Worm (Caenorhabditis elegans) whole organism, L4 larva: ENCODE results near the gene glr-7.

Experiments used
- F26F4.8 ChIP-seq: fragments of 200-800 bp; sonication (Bioruptor generic); conservative IDR thresholded peaks from 2 replicates; pipeline ENCODE4 v1.3.6; 2022; ENCODE audit warnings: missing genetic modification characterization, missing compliant biosample characterization
- F37D6.2 ChIP-seq: sonication (generic microtip); optimal IDR thresholded peaks from 2 replicates; lab custom pipeline; 2016; ENCODE audit warnings: mild to moderate bottlenecking, missing genetic modification characterization, missing compliant biosample characterization
- T20F7.1 ChIP-seq: fragments of 200-800 bp; sonication (Bioruptor generic); optimal IDR thresholded peaks from 2 replicates; lab custom pipeline; 2018; ENCODE audit warnings: mild to moderate bottlenecking, missing genetic modification characterization, missing compliant biosample characterization
- T26A8.4 ChIP-seq: fragments of 200-800 bp; sonication (Bioruptor generic); IDR thresholded peaks from 2 replicates; pipeline ENCODE4 v1.3.6; 2022; ENCODE audit warnings: missing genetic modification characterization, missing compliant biosample characterization
- ZK337.2 ChIP-seq: fragments of 200-800 bp; sonication (Bioruptor generic); IDR thresholded peaks from 2 replicates; pipeline ENCODE4 v1.3.6; 2022; ENCODE audit warnings: missing genetic modification reagents, missing genetic modification characterization, missing compliant biosample characterization
- ces-1 ChIP-seq: fragments of 150-350 bp; sonication (generic microtip); optimal IDR thresholded peaks from 4 replicates; lab custom pipeline; 2014; ENCODE audit warnings: missing biosample characterization, missing genetic modification reagents, missing genetic modification characterization
- daf-16 ChIP-seq, 3 experiments: sonication (generic microtip); optimal IDR thresholded peaks; 2 replicates each; lab custom pipeline; 2016 to 2017; ENCODE audit warnings: missing genetic modification characterization in 3 of 3, missing genetic modification reagents in 3 of 3, mild to moderate bottlenecking in 2 of 3, missing compliant biosample characterization in 2 of 3, missing biosample characterization in 1 of 3, moderate library complexity in 1 of 3
- dpl-1 ChIP-seq: fragments of 150-350 bp; optimal IDR thresholded peaks from 2 replicates; lab custom pipeline; 2014; ENCODE audit warnings: missing biosample characterization, missing genetic modification reagents, missing genetic modification characterization
- dve-1 ChIP-seq: sonication (generic microtip); optimal IDR thresholded peaks from 2 replicates; lab custom pipeline; 2017; ENCODE audit warnings: antibody characterized with exemption, mild to moderate bottlenecking, missing genetic modification characterization, missing compliant biosample characterization; ENCODE audit not compliant: insufficient read depth
- fkh-10 ChIP-seq: fragments of 150-350 bp; optimal IDR thresholded peaks from 2 replicates; lab custom pipeline; 2014; ENCODE audit warnings: missing biosample characterization, missing genetic modification reagents, missing genetic modification characterization
- gei-8 ChIP-seq: fragments of 200-800 bp; sonication (Bioruptor generic); optimal IDR thresholded peaks from 2 replicates; lab custom pipeline; 2018; ENCODE audit warnings: mild to moderate bottlenecking, missing genetic modification characterization, missing compliant biosample characterization
- hlh-11 ChIP-seq: fragments of 200-800 bp; sonication (Bioruptor generic); optimal IDR thresholded peaks from 2 replicates; lab custom pipeline; 2018; ENCODE audit warnings: mild to moderate bottlenecking, missing genetic modification characterization, missing compliant biosample characterization
- hlh-30 ChIP-seq: sonication (generic microtip); optimal IDR thresholded peaks from 2 replicates; lab custom pipeline; 2017; ENCODE audit warnings: antibody characterized with exemption, mild to moderate bottlenecking, missing genetic modification characterization, missing compliant biosample characterization; ENCODE audit not compliant: insufficient read depth
- hmg-1.1 ChIP-seq: fragments of 200-800 bp; sonication (Bioruptor generic); IDR thresholded peaks from 2 replicates; pipeline ENCODE4 v1.3.6; 2022; ENCODE audit warnings: missing genetic modification reagents, missing genetic modification characterization, missing compliant biosample characterization
- lin-13 ChIP-seq: fragments of 150-350 bp; optimal IDR thresholded peaks from 2 replicates; lab custom pipeline; 2014; ENCODE audit warnings: missing biosample characterization, missing genetic modification reagents, missing genetic modification characterization
- lin-29 ChIP-seq: fragments of 200-800 bp; sonication (Bioruptor generic); IDR thresholded peaks from 2 replicates; pipeline ENCODE4 v1.3.6; 2022; ENCODE audit warnings: missing genetic modification reagents, missing genetic modification characterization, missing compliant biosample characterization
- lir-3 ChIP-seq: sonication (generic microtip); optimal IDR thresholded peaks from 2 replicates; lab custom pipeline; 2016; ENCODE audit warnings: mild to moderate bottlenecking, missing genetic modification characterization, missing compliant biosample characterization
- mep-1 ChIP-seq: fragments of 150-350 bp; sonication (generic microtip); optimal IDR thresholded peaks from 3 replicates; lab custom pipeline; 2014; ENCODE audit warnings: missing biosample characterization, missing genetic modification characterization
- mes-2 ChIP-seq: sonication (generic microtip); optimal IDR thresholded peaks from 2 replicates; lab custom pipeline; 2016; ENCODE audit warnings: missing genotype, mild to moderate bottlenecking, missing genetic modification characterization, missing compliant biosample characterization; ENCODE audit not compliant: poor library complexity, severe bottlenecking
- mxl-2 ChIP-seq: fragments of 200-800 bp; sonication (Bioruptor generic); conservative IDR thresholded peaks from 2 replicates; pipeline ENCODE4 v1.3.6; 2022; ENCODE audit warnings: missing genetic modification reagents, missing genetic modification characterization, missing compliant biosample characterization
- mxl-3 ChIP-seq: fragments of 200-800 bp; sonication (Bioruptor generic); optimal IDR thresholded peaks from 2 replicates; lab custom pipeline; 2018; ENCODE audit warnings: mild to moderate bottlenecking, missing genetic modification characterization, missing compliant biosample characterization
- nhr-11 ChIP-seq: fragments of 150-350 bp; optimal IDR thresholded peaks from 2 replicates; lab custom pipeline; 2014; ENCODE audit warnings: missing biosample characterization, missing genetic modification characterization
- nhr-111 ChIP-seq: fragments of 200-800 bp; sonication (Bioruptor generic); optimal IDR thresholded peaks from 2 replicates; lab custom pipeline; 2018; ENCODE audit warnings: mild to moderate bottlenecking, missing genetic modification characterization, missing compliant biosample characterization
- nhr-28 ChIP-seq: fragments of 150-350 bp; optimal IDR thresholded peaks from 2 replicates; lab custom pipeline; 2014; ENCODE audit warnings: missing biosample characterization, missing genetic modification characterization
- nhr-41 ChIP-seq: fragments of 200-800 bp; sonication (Bioruptor generic); IDR thresholded peaks from 2 replicates; pipeline ENCODE4 v1.3.6; 2022; ENCODE audit warnings: missing genetic modification reagents, missing genetic modification characterization, missing compliant biosample characterization
- nhr-42 ChIP-seq: fragments of 200-800 bp; sonication (Bioruptor generic); IDR thresholded peaks from 2 replicates; pipeline ENCODE4 v1.3.6; 2022; ENCODE audit warnings: missing genetic modification characterization, missing compliant biosample characterization
- nhr-6 ChIP-seq: fragments of 150-350 bp; optimal IDR thresholded peaks from 2 replicates; lab custom pipeline; 2014; ENCODE audit warnings: missing biosample characterization, missing genetic modification characterization
- php-3 ChIP-seq: fragments of 200-800 bp; sonication (Bioruptor generic); IDR thresholded peaks from 2 replicates; pipeline ENCODE4 v1.3.6; 2022; ENCODE audit warnings: missing genetic modification reagents, missing genetic modification characterization, missing compliant biosample characterization
- pqm-1 ChIP-seq: sonication (generic microtip); optimal IDR thresholded peaks from 2 replicates; lab custom pipeline; 2017; ENCODE audit warnings: missing biosample characterization, missing genetic modification characterization
- skn-1 ChIP-seq: fragments of 150-350 bp; optimal IDR thresholded peaks from 2 replicates; lab custom pipeline; 2014; ENCODE audit warnings: missing biosample characterization, missing genetic modification characterization
- tag-97 ChIP-seq: fragments of 200-800 bp; sonication (Bioruptor generic); IDR thresholded peaks from 2 replicates; pipeline ENCODE4 v1.3.6; 2022; ENCODE audit warnings: missing genetic modification characterization, missing compliant biosample characterization
- tra-1 ChIP-seq: fragments of 200-800 bp; sonication (Bioruptor generic); IDR thresholded peaks from 2 replicates; pipeline ENCODE4 v1.3.6; 2022; ENCODE audit warnings: missing genetic modification reagents, missing genetic modification characterization, missing compliant biosample characterization
- unc-130 ChIP-seq: sonication (generic microtip); optimal IDR thresholded peaks from 2 replicates; lab custom pipeline; 2016; ENCODE audit warnings: missing genetic modification reagents, missing genetic modification characterization, missing compliant biosample characterization
- vab-7 ChIP-seq: fragments of 200-800 bp; sonication (Bioruptor generic); IDR thresholded peaks from 2 replicates; pipeline ENCODE4 v1.3.6; 2022; ENCODE audit warnings: missing genetic modification reagents, missing genetic modification characterization, missing compliant biosample characterization
- zfp-3 ChIP-seq: fragments of 200-800 bp; sonication (Bioruptor generic); conservative IDR thresholded peaks from 2 replicates; pipeline ENCODE4 v1.3.6; 2022; ENCODE audit warnings: missing genetic modification reagents, missing genetic modification characterization, missing compliant biosample characterization
- ztf-11 ChIP-seq: fragments of 150-350 bp; optimal IDR thresholded peaks from 2 replicates; lab custom pipeline; 2014; ENCODE audit warnings: missing biosample characterization, missing genetic modification characterization

glr-7 gene

ce11 chrX:2372134-2372533 lies 47.5 kb downstream of the glr-7 start (continued):
- TF ChIP-seq ztf-11 (tag; lab: Kevin White, UChicago) (no peak), ces-1 (GFP tag; lab: Kevin White, UChicago) (no peak), ZK337.2 (GFP tag; lab: Robert Waterston, UW) (no peak), F37D6.2 (tag; lab: Kevin White, UChicago) (no peak), tra-1 (GFP tag; lab: Robert Waterston, UW) (no peak), hlh-30 (peak; percentile 41), mxl-2 (no peak), nhr-11 (tag; lab: Kevin White, UChicago) (no peak), mes-2 (peak; percentile 61), nhr-111 (GFP tag; lab: Kevin White, UChicago) (no peak), nhr-42 (no peak)

- TF ChIP-seq daf-16 (GFP tag; optimal IDR thresholded peaks at IDR 0.05; lab: Kevin White, UChicago): no peak
- peak; percentile 72 for TF ChIP-seq daf-16 (tag; optimal IDR thresholded peaks at IDR 0.05; lab: Kevin White, UChicago)
- peak; percentile 38 for TF ChIP-seq hlh-11 (tag; lab: Kevin White, UChicago)
- TF ChIP-seq mxl-3: peak; percentile 38
- no peak for TF ChIP-seq lin-29 (GFP tag; lab: Robert Waterston, UW)
- no peak for TF ChIP-seq nhr-6 (tag; lab: Kevin White, UChicago)
- peak; percentile 43; the same call in 1 of the 2 replicates for TF ChIP-seq php-3 (GFP tag; lab: Robert Waterston, UW)
- peak; percentile 39 for TF ChIP-seq dve-1 (tag; lab: Kevin White, UChicago)
- peak; percentile 3 for TF ChIP-seq mes-2
- TF ChIP-seq gei-8: no peak
- TF ChIP-seq unc-130: no peak
- no peak for TF ChIP-seq skn-1 (tag; lab: Kevin White, UChicago)
- TF ChIP-seq lin-13 (GFP tag; lab: Kevin White, UChicago): no peak
- TF ChIP-seq hmg-1.1: no peak
- TF ChIP-seq nhr-28 (tag; lab: Kevin White, UChicago): peak; percentile 54
- TF ChIP-seq pqm-1 (tag; lab: Kevin White, UChicago): peak; percentile 82
- TF ChIP-seq F26F4.8 (GFP tag; lab: Robert Waterston, UW): no peak
- no peak for TF ChIP-seq lir-3
- TF ChIP-seq, all 104 proteins: peak for 8
Measured at ce11 chrX:2370655-2371054, 49.0 kb downstream of the glr-7 start.

ce11 chrX:2369073-2369472 lies 50.6 kb downstream of the glr-7 start:
- TF ChIP-seq php-3 (GFP tag; lab: Robert Waterston, UW): 0 out of 2 replicates have a peak, but pooled peaks have one; percentile 23
- TF ChIP-seq vab-7 (GFP tag; lab: Robert Waterston, UW): no peak
- no peak for TF ChIP-seq mep-1
- no peak for TF ChIP-seq dpl-1 (GFP tag; lab: Kevin White, UChicago)
- TF ChIP-seq hlh-30: no peak
- TF ChIP-seq T26A8.4: no peak
- TF ChIP-seq tra-1 (GFP tag; lab: Robert Waterston, UW): no peak
- TF ChIP-seq daf-16 (GFP tag; optimal IDR thresholded peaks at IDR 0.05; lab: Kevin White, UChicago): no peak
- TF ChIP-seq daf-16 (tag; optimal IDR thresholded peaks at IDR 0.05; lab: Kevin White, UChicago): peak; percentile 89
- TF ChIP-seq T20F7.1 (GFP tag; lab: Kevin White, UChicago): no peak
- TF ChIP-seq dve-1 (tag; lab: Kevin White, UChicago): peak; percentile 29
- TF ChIP-seq fkh-10 (GFP tag; lab: Kevin White, UChicago): no peak
- no peak for TF ChIP-seq pqm-1 (tag; lab: Kevin White, UChicago)
- no peak for TF ChIP-seq zfp-3 (GFP tag; lab: Robert Waterston, UW)
- TF ChIP-seq tag-97 (GFP tag; lab: Robert Waterston, UW): no peak
- TF ChIP-seq nhr-41: no peak
